Fruit fly (Drosophila melanogaster): ENCODE data around the gene CG17261.

The CG17261 gene

dm6 chr2L:3041918-3042615 lies at the start of gene CG17261 (continued):
- TF ChIP-seq aop (GFP tag; IDR thresholded peaks at IDR 0.05) = no peak
- TF ChIP-seq CG3995 (GFP tag; optimal IDR thresholded peaks at IDR 0.05) = no peak
- TF ChIP-seq CG7357 (GFP tag; IDR thresholded peaks at IDR 0.05) = no peak
- peak; percentile 55 for TF ChIP-seq CG9727 (GFP tag; optimal IDR thresholded peaks at IDR 0.05)
- TF ChIP-seq BtbVII (GFP tag; optimal IDR thresholded peaks at IDR 0.05) = no peak
- TF ChIP-seq slbo (GFP tag; IDR thresholded peaks at IDR 0.05) = peak; percentile 70
- TF ChIP-seq CG14860 (GFP tag; IDR thresholded peaks at IDR 0.05; ENCODE audit: partially characterized antibody) = no peak
- TF ChIP-seq PHDP (tag; optimal IDR thresholded peaks at IDR 0.05) = peak; percentile 31
- TF ChIP-seq D19B (GFP tag; optimal IDR thresholded peaks at IDR 0.05) = peak; percentile 10
- no peak for TF ChIP-seq Opbp (GFP tag; IDR thresholded peaks at IDR 0.05; ENCODE audit: partially characterized antibody)
- peak; percentile 58 for TF ChIP-seq mirr (GFP tag; optimal IDR thresholded peaks at IDR 0.05)
- peak; percentile 37 for TF ChIP-seq CG7556 (GFP tag; optimal IDR thresholded peaks at IDR 0.05)
- no peak for TF ChIP-seq maf-S (GFP tag; optimal IDR thresholded peaks at IDR 0.05)
- peak; percentile 22 for TF ChIP-seq CG7786 (GFP tag; optimal IDR thresholded peaks at IDR 0.05)
- TF ChIP-seq CG14710 (tag; optimal IDR thresholded peaks at IDR 0.05) = no peak
- TF ChIP-seq Ravus (GFP tag; IDR thresholded peaks at IDR 0.05) = no peak
- no peak for TF ChIP-seq CG7271 (tag; optimal IDR thresholded peaks at IDR 0.05)
- TF ChIP-seq Asciz (GFP tag; optimal IDR thresholded peaks at IDR 0.05) = no peak
- peak; percentile 21 for TF ChIP-seq dm (GFP tag; optimal IDR thresholded peaks at IDR 0.05)
- TF ChIP-seq CG6689 (GFP tag; IDR thresholded peaks at IDR 0.05) = no peak
- TF ChIP-seq E2f2 (GFP tag; IDR thresholded peaks at IDR 0.05) = no peak; the same call in 1 of the 2 replicates
- TF ChIP-seq Kr (GFP tag; optimal IDR thresholded peaks at IDR 0.05) = no peak
- TF ChIP-seq trh (GFP tag; optimal IDR thresholded peaks at IDR 0.05) = no peak
- no peak for TF ChIP-seq onecut (GFP tag; IDR thresholded peaks at IDR 0.05)
- TF ChIP-seq bcd (GFP tag; optimal IDR thresholded peaks at IDR 0.05) = no peak
- no peak for TF ChIP-seq Rx (GFP tag; IDR thresholded peaks at IDR 0.05)
- TF ChIP-seq TFAM (GFP tag; optimal IDR thresholded peaks at IDR 0.05) = no peak
- TF ChIP-seq emc (GFP tag; optimal IDR thresholded peaks at IDR 0.05) = peak; percentile 4
- TF ChIP-seq CG1233 (GFP tag; optimal IDR thresholded peaks at IDR 0.05) = peak; percentile 8
- TF ChIP-seq CG4360 (GFP tag; IDR thresholded peaks at IDR 0.05) = no peak
- TF ChIP-seq CG1832 (GFP tag; optimal IDR thresholded peaks at IDR 0.05) = no peak
- peak; percentile 39 for TF ChIP-seq CG7839 (tag; optimal IDR thresholded peaks at IDR 0.05)
- peak; percentile 53 for TF ChIP-seq HmgZ (tag; optimal IDR thresholded peaks at IDR 0.05)
- TF ChIP-seq CG12155 (GFP tag; optimal IDR thresholded peaks at IDR 0.05) = peak; percentile 27
- TF ChIP-seq exex (tag; optimal IDR thresholded peaks at IDR 0.05) = peak; percentile 97
- no peak for TF ChIP-seq CG6254 (GFP tag; optimal IDR thresholded peaks at IDR 0.05)
- no peak for TF ChIP-seq CG10431 (GFP tag; optimal IDR thresholded peaks at IDR 0.05)
- TF ChIP-seq gcm (GFP tag; optimal IDR thresholded peaks at IDR 0.05) = no peak
- peak; percentile 58; the same call in 1 of the 2 replicates for TF ChIP-seq Adf1 (GFP tag; IDR thresholded peaks at IDR 0.05)
- no peak for TF ChIP-seq Dad (GFP tag; optimal IDR thresholded peaks at IDR 0.05)
- peak; percentile 7 for TF ChIP-seq unpg (GFP tag; optimal IDR thresholded peaks at IDR 0.05)
- TF ChIP-seq org-1 (GFP tag; optimal IDR thresholded peaks at IDR 0.05) = peak; percentile 4
- TF ChIP-seq jumu (GFP tag; optimal IDR thresholded peaks at IDR 0.05) = peak; percentile 21
- no peak for TF ChIP-seq kni (GFP tag; optimal IDR thresholded peaks at IDR 0.05)
- no peak for TF ChIP-seq Doc2 (GFP tag; IDR thresholded peaks at IDR 0.05)
- TF ChIP-seq her (GFP tag; optimal IDR thresholded peaks at IDR 0.05) = peak; percentile 58
- TF ChIP-seq CG13287 (GFP tag; IDR thresholded peaks at IDR 0.05; ENCODE audit: partially characterized antibody) = no peak
- TF ChIP-seq CG17568 (GFP tag; optimal IDR thresholded peaks at IDR 0.05) = peak; percentile 4
- no peak; the same call in 2 of the 3 replicates for TF ChIP-seq CG34422 (GFP tag; IDR thresholded peaks at IDR 0.05)
- no peak for TF ChIP-seq pros (GFP tag; optimal IDR thresholded peaks at IDR 0.05)
